Fruit fly (Drosophila melanogaster) whole organism, pupa: ENCODE data around the gene CG10376.
A peak's percentile ranks its signal among the peaks of the same experiment; 100 is the strongest.

ENCODE experiments used
- CG10348 ChIP-seq: fragments of 200-800 bp; sonication (Bioruptor generic); IDR thresholded peaks from 2 replicates; pipeline ENCODE4 v1.3.6; 2022; ENCODE audit warnings: missing biosample characterization, missing genetic modification characterization
- CG13204 ChIP-seq: fragments of 200-800 bp; sonication (Bioruptor generic); optimal IDR thresholded peaks from 2 replicates; lab custom pipeline; 2018; ENCODE audit warnings: missing biosample characterization, mild to moderate bottlenecking, missing genetic modification characterization, moderate library complexity
- CG14655 ChIP-seq: fragments of 200-800 bp; sonication (Bioruptor generic); optimal IDR thresholded peaks from 3 replicates; lab custom pipeline; 2017; ENCODE audit warnings: mild to moderate bottlenecking, missing biosample characterization, missing genetic modification reagents, missing genetic modification characterization
- CG15710 ChIP-seq: fragments of 200-800 bp; sonication (Bioruptor generic); optimal IDR thresholded peaks from 2 replicates; lab custom pipeline; 2018; ENCODE audit warnings: missing biosample characterization, mild to moderate bottlenecking, missing genetic modification characterization, moderate library complexity
- CG17806 ChIP-seq: fragments of 200-800 bp; sonication (Bioruptor generic); optimal IDR thresholded peaks from 2 replicates; lab custom pipeline; 2018; ENCODE audit warnings: missing biosample characterization, mild to moderate bottlenecking, missing genetic modification characterization, moderate library complexity
- CG32121 ChIP-seq: fragments of 200-800 bp; sonication (Bioruptor generic); IDR thresholded peaks from 2 replicates; pipeline ENCODE4 v1.3.6; 2022; ENCODE audit warnings: missing biosample characterization, missing genetic modification characterization
- CG34367 ChIP-seq: fragments of 200-800 bp; sonication (Bioruptor generic); optimal IDR thresholded peaks from 2 replicates; lab custom pipeline; 2018; ENCODE audit warnings: missing biosample characterization, mild to moderate bottlenecking, missing genetic modification characterization
- CG4496 ChIP-seq: fragments of 200-800 bp; sonication (Bioruptor generic); IDR thresholded peaks from 3 replicates; pipeline ENCODE4 v1.3.6; 2022; ENCODE audit warnings: missing biosample characterization, missing genetic modification characterization
- CG8159 ChIP-seq: fragments of 200-800 bp; sonication (Bioruptor generic); optimal IDR thresholded peaks from 3 replicates; lab custom pipeline; 2018; ENCODE audit warnings: missing biosample characterization, mild to moderate bottlenecking, missing genetic modification characterization, moderate library complexity
- CG8301 ChIP-seq: fragments of 200-800 bp; sonication (Bioruptor generic); optimal IDR thresholded peaks from 2 replicates; lab custom pipeline; 2018; ENCODE audit warnings: missing biosample characterization, mild to moderate bottlenecking, missing genetic modification characterization
- D1 ChIP-seq: fragments of 200-800 bp; sonication (Bioruptor generic); optimal IDR thresholded peaks from 2 replicates; lab custom pipeline; 2018; ENCODE audit warnings: missing biosample characterization, mild to moderate bottlenecking, missing genetic modification characterization, moderate library complexity
- EcR ChIP-seq: fragments of 200-800 bp; sonication (Bioruptor generic); optimal IDR thresholded peaks from 3 replicates; lab custom pipeline; 2019; ENCODE audit warnings: missing biosample characterization, missing genetic modification characterization, mild to moderate bottlenecking, moderate library complexity, missing genetic modification reagents
- Pif1B ChIP-seq: fragments of 200-800 bp; sonication (Bioruptor generic); optimal IDR thresholded peaks from 3 replicates; lab custom pipeline; 2016; ENCODE audit warnings: missing biosample characterization, missing genetic modification characterization
- fd96Ca ChIP-seq: fragments of 200-800 bp; sonication (Bioruptor generic); IDR thresholded peaks from 3 replicates; pipeline ENCODE4 v1.3.6; 2022; ENCODE audit warnings: missing biosample characterization, missing genetic modification characterization

- TF ChIP-seq D1 (tag; lab: Kevin White, UChicago), result no peak
- no peak for TF ChIP-seq CG15710 (tag; lab: Kevin White, UChicago)
- no peak for TF ChIP-seq CG14655
- TF ChIP-seq fd96Ca (GFP tag; lab: Robert Waterston, UW), result no peak
- no peak for TF ChIP-seq CG4496 (GFP tag; lab: Robert Waterston, UW)
- no peak for TF ChIP-seq Pif1B (GFP tag; lab: Kevin White, UChicago)
- TF ChIP-seq CG10348 (GFP tag; lab: Robert Waterston, UW), result no peak
- TF ChIP-seq EcR (GFP tag; lab: Kevin White, UChicago), result no peak
- no peak for TF ChIP-seq CG8301 (tag; lab: Kevin White, UChicago)
- no peak for TF ChIP-seq CG17806 (tag; lab: Kevin White, UChicago)
- TF ChIP-seq CG34367 (tag; lab: Kevin White, UChicago), result no peak
- TF ChIP-seq CG13204 (GFP tag; lab: Kevin White, UChicago), result no peak
- TF ChIP-seq CG8159, result no peak
- TF ChIP-seq CG32121 (GFP tag; lab: Robert Waterston, UW), result 0 out of 2 replicates have a peak, but pooled peaks have one; percentile 38
These were observed 34.3 kb upstream of the CG10376 start for dm6 chr2L:18737239-18737638.
